Fruit fly (Drosophila melanogaster): ENCODE measurements around the gene CG43740.

CG43740 gene

DNA sequence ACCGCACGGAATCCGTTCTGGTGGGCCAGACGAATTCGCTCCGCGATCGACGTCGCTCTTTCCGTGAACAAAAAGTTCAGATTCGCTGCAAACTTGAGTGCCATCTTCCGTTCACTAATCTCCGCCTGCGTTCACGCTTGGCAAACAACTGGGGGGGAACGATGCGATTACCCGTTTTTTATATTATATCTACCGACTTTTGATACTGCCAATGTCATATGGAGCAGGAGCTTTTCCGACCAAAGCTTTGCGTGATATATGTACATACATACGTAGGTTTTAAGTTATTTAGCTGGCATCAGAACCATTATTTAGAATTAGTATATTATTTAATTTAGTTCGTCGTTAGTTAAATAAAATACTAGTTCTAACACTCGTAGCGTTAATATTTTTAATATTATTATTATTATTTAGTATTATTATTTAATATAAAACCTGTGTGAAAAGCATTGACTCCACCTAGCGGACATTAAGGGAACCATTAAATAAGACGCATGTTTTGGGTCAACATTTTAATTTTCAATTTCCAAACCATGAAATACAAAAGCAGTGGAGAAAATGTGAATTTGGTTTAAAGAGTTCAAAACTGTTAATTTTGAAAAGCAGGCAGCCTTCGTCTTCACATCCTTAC lies 3.7 kb upstream of the CG43740 start, which contains the start of gene Gip (continued):
- no peak for TF ChIP-seq Bgb (GFP tag; IDR thresholded peaks at IDR 0.05; ENCODE audit: partially characterized antibody)
- TF ChIP-seq corto (GFP tag; optimal IDR thresholded peaks at IDR 0.05), result no peak
- no peak for TF ChIP-seq Drgx (GFP tag; IDR thresholded peaks at IDR 0.05)
- TF ChIP-seq CG10543 (GFP tag; optimal IDR thresholded peaks at IDR 0.05), result peak; percentile 31
- no peak for TF ChIP-seq CG15601 (tag; optimal IDR thresholded peaks at IDR 0.05)
- no peak for TF ChIP-seq stwl (tag; optimal IDR thresholded peaks at IDR 0.05)
- no peak for TF ChIP-seq HmgD (GFP tag; optimal IDR thresholded peaks at IDR 0.05)
- TF ChIP-seq sug (tag; optimal IDR thresholded peaks at IDR 0.05), result peak; percentile 87
- no peak for TF ChIP-seq CG6654 (GFP tag; optimal IDR thresholded peaks at IDR 0.05)
- no peak for TF ChIP-seq CG9797 (GFP tag; optimal IDR thresholded peaks at IDR 0.05)
- TF ChIP-seq bsh (GFP tag; optimal IDR thresholded peaks at IDR 0.05), result no peak
- no peak for TF ChIP-seq Sin3A (optimal IDR thresholded peaks at IDR 0.05)
- no peak for TF ChIP-seq CG16863 (GFP tag; optimal IDR thresholded peaks at IDR 0.05)
- no peak for TF ChIP-seq CG7928 (GFP tag; optimal IDR thresholded peaks at IDR 0.05)
- peak; percentile 68 for TF ChIP-seq lbe (GFP tag; optimal IDR thresholded peaks at IDR 0.05)
- TF ChIP-seq tgo (GFP tag; IDR thresholded peaks at IDR 0.05), result no peak
- TF ChIP-seq CG13894 (tag; optimal IDR thresholded peaks at IDR 0.05), result peak; percentile 88
- TF ChIP-seq Doc3 (GFP tag; IDR thresholded peaks at IDR 0.05; ENCODE audit: partially characterized antibody), result no peak
- no peak for TF ChIP-seq dysf (GFP tag; IDR thresholded peaks at IDR 0.05)
- no peak for TF ChIP-seq CG3065 (GFP tag; optimal IDR thresholded peaks at IDR 0.05)
- no peak for TF ChIP-seq CG4617 (GFP tag; optimal IDR thresholded peaks at IDR 0.05; ENCODE audit: borderline replicate concordance)
- no peak for TF ChIP-seq unpg (GFP tag; optimal IDR thresholded peaks at IDR 0.05)
- TF ChIP-seq psq (GFP tag; optimal IDR thresholded peaks at IDR 0.05), result no peak
- peak; percentile 56 for TF ChIP-seq CG9215 (GFP tag; IDR thresholded peaks at IDR 0.05)
- no peak for TF ChIP-seq lov (optimal IDR thresholded peaks at IDR 0.05)
- no peak for TF ChIP-seq lov (GFP tag; IDR thresholded peaks at IDR 0.05)
- TF ChIP-seq TFAM (GFP tag; optimal IDR thresholded peaks at IDR 0.05), result no peak
- no peak for TF ChIP-seq CG30431 (GFP tag; optimal IDR thresholded peaks at IDR 0.05)
- TF ChIP-seq CG12104 (GFP tag; optimal IDR thresholded peaks at IDR 0.05), result no peak
- no peak for TF ChIP-seq dimm (GFP tag; IDR thresholded peaks at IDR 0.05)
- TF ChIP-seq Dfd (GFP tag; optimal IDR thresholded peaks at IDR 0.05), result no peak
- no peak for TF ChIP-seq sens-2 (GFP tag; IDR thresholded peaks at IDR 0.05)
- no peak for TF ChIP-seq yki (optimal IDR thresholded peaks at IDR 0.05)
- no peak for TF ChIP-seq sc (optimal IDR thresholded peaks at IDR 0.05)
- no peak for TF ChIP-seq sc (GFP tag; optimal IDR thresholded peaks at IDR 0.05)
- TF ChIP-seq Asciz (GFP tag; optimal IDR thresholded peaks at IDR 0.05), result no peak
- TF ChIP-seq Dip3 (GFP tag; optimal IDR thresholded peaks at IDR 0.05), result no peak
- no peak for TF ChIP-seq CG11085 (GFP tag; IDR thresholded peaks at IDR 0.05)
- no peak for TF ChIP-seq CG34422 (GFP tag; IDR thresholded peaks at IDR 0.05)
- peak in 1 of 2 experiments; percentile 15 for TF ChIP-seq Hr51 (GFP tag; optimal IDR thresholded peaks at IDR 0.05)
- TF ChIP-seq pzg (GFP tag; optimal IDR thresholded peaks at IDR 0.05), result peak; percentile 10
- TF ChIP-seq pho (GFP tag; optimal IDR thresholded peaks at IDR 0.05), result no peak
- TF ChIP-seq Pdp1 (GFP tag; optimal IDR thresholded peaks at IDR 0.05), result peak in 1 of 2 experiments; percentile 35
- 0 out of 2 replicates have a peak, but pooled peaks have one; percentile 8 for TF ChIP-seq CG9932 (GFP tag; IDR thresholded peaks at IDR 0.05)
- peak; percentile 24 for TF ChIP-seq CG11504 (tag; optimal IDR thresholded peaks at IDR 0.05)
- no peak for TF ChIP-seq slbo (GFP tag; IDR thresholded peaks at IDR 0.05)
- TF ChIP-seq danr (GFP tag; IDR thresholded peaks at IDR 0.05), result no peak
- TF ChIP-seq D (optimal IDR thresholded peaks at IDR 0.05), result no peak
- TF ChIP-seq D (GFP tag; optimal IDR thresholded peaks at IDR 0.05), result no peak
- peak; percentile 27; the same call in 1 of the 2 replicates for TF ChIP-seq CG13287 (GFP tag; IDR thresholded peaks at IDR 0.05; ENCODE audit: partially characterized antibody)
- no peak for TF ChIP-seq fd64A (GFP tag; optimal IDR thresholded peaks at IDR 0.05)
- no peak for TF ChIP-seq CG31388 (GFP tag; optimal IDR thresholded peaks at IDR 0.05)

All from whole organism, embryonic.